Fruit fly (Drosophila melanogaster) whole organism, embryonic: ENCODE data around the gene CG5618.

Experiments
- Atf6 ChIP-seq: fragments of 200-800 bp; sonication (Bioruptor generic); IDR thresholded peaks from 2 replicates; pipeline ENCODE4 v1.3.6; 2022; ENCODE audit warnings: missing biosample characterization, missing genetic modification characterization
- CG10543 ChIP-seq: fragments of 200-800 bp; sonication (Bioruptor generic); optimal IDR thresholded peaks from 3 replicates; lab custom pipeline; 2017; ENCODE audit warnings: missing biosample characterization, mild to moderate bottlenecking, missing genetic modification characterization, moderate library complexity
- CG11247 ChIP-seq: fragments of 200-800 bp; sonication (Bioruptor generic); IDR thresholded peaks from 2 replicates; pipeline ENCODE4 v1.3.6; 2022; ENCODE audit warnings: missing biosample characterization, missing genetic modification characterization
- CG13287 ChIP-seq: fragments of 200-800 bp; sonication (Bioruptor generic); IDR thresholded peaks from 2 replicates; pipeline ENCODE4 v1.3.6; 2022; ENCODE audit warnings: missing biosample characterization, missing genetic modification characterization; ENCODE audit not compliant: partially characterized antibody
- CG13775 ChIP-seq: fragments of 200-800 bp; sonication (Bioruptor generic); optimal IDR thresholded peaks from 3 replicates; lab custom pipeline; 2017; ENCODE audit warnings: missing biosample characterization, mild to moderate bottlenecking, missing genetic modification characterization
- CG16863 ChIP-seq: fragments of 200-800 bp; sonication (Bioruptor generic); optimal IDR thresholded peaks from 3 replicates; lab custom pipeline; 2016; ENCODE audit warnings: missing biosample characterization, missing genetic modification characterization
- CG1832 ChIP-seq: fragments of 200-800 bp; sonication (Bioruptor generic); optimal IDR thresholded peaks from 2 replicates; lab custom pipeline; 2017; ENCODE audit warnings: missing biosample characterization, mild to moderate bottlenecking, missing genetic modification characterization, inconsistent platforms
- CG32532 ChIP-seq: fragments of 200-800 bp; sonication (Bioruptor generic); IDR thresholded peaks from 2 replicates; pipeline ENCODE4 v1.3.6; 2022; ENCODE audit warnings: missing biosample characterization, missing genetic modification characterization
- CG34224 ChIP-seq: fragments of 200-800 bp; sonication (Bioruptor generic); IDR thresholded peaks from 3 replicates; pipeline ENCODE4 v1.3.6; 2022; ENCODE audit warnings: missing biosample characterization, missing genetic modification characterization; ENCODE audit not compliant: partially characterized antibody
- CG34422 ChIP-seq: fragments of 200-800 bp; sonication (Bioruptor generic); IDR thresholded peaks from 3 replicates; pipeline ENCODE4 v1.3.6; 2022; ENCODE audit warnings: missing biosample characterization, missing genetic modification characterization
- CG5953 ChIP-seq: fragments of 200-800 bp; sonication (Bioruptor generic); IDR thresholded peaks from 2 replicates; pipeline ENCODE4 v1.3.6; 2022; ENCODE audit warnings: missing biosample characterization, missing genetic modification characterization
- CG7357 ChIP-seq: fragments of 200-800 bp; sonication (Bioruptor generic); IDR thresholded peaks from 3 replicates; pipeline ENCODE4 v1.3.6; 2022; ENCODE audit warnings: missing biosample characterization, missing genetic modification characterization
- CG7963 ChIP-seq: fragments of 200-800 bp; sonication (Bioruptor generic); IDR thresholded peaks from 3 replicates; pipeline ENCODE4 v1.3.6; 2022; ENCODE audit warnings: missing biosample characterization, missing genetic modification characterization; ENCODE audit not compliant: partially characterized antibody
- CG8359 ChIP-seq: fragments of 200-800 bp; sonication (Bioruptor generic); optimal IDR thresholded peaks from 2 replicates; lab custom pipeline; 2017; ENCODE audit warnings: missing biosample characterization, mild to moderate bottlenecking, missing genetic modification characterization, borderline replicate concordance
- CG8478 ChIP-seq: fragments of >200 bp; optimal IDR thresholded peaks from 2 replicates; lab custom pipeline; 2018
- CG8765 ChIP-seq: fragments of 200-800 bp; sonication (Bioruptor generic); IDR thresholded peaks from 2 replicates; pipeline ENCODE4 v1.3.6; 2022; ENCODE audit warnings: missing biosample characterization, missing genetic modification characterization
- CG9215 ChIP-seq: fragments of 200-800 bp; sonication (Bioruptor generic); IDR thresholded peaks from 2 replicates; pipeline ENCODE4 v1.3.6; 2022; ENCODE audit warnings: missing biosample characterization, missing genetic modification characterization
- Dll ChIP-seq: fragments of 200-800 bp; sonication (Bioruptor generic); IDR thresholded peaks from 4 replicates; pipeline ENCODE4 v1.3.6; 2022; ENCODE audit warnings: missing biosample characterization, missing genetic modification characterization; ENCODE audit not compliant: partially characterized antibody
- Elba2 ChIP-seq: fragments of 200-800 bp; sonication (Bioruptor generic); optimal IDR thresholded peaks from 3 replicates; lab custom pipeline; 2016; ENCODE audit warnings: missing biosample characterization, missing genetic modification characterization
- HmgZ ChIP-seq: fragments of 200-800 bp; sonication (Bioruptor generic); optimal IDR thresholded peaks from 2 replicates; lab custom pipeline; 2018; ENCODE audit warnings: missing biosample characterization, mild to moderate bottlenecking, missing genetic modification characterization
- Lim3 ChIP-seq: fragments of 200-800 bp; sonication (Bioruptor generic); IDR thresholded peaks from 2 replicates; pipeline ENCODE4 v1.3.6; 2022; ENCODE audit warnings: missing biosample characterization, missing genetic modification characterization
- Med ChIP-seq: fragments of 200-800 bp; sonication (Bioruptor generic); peaks from one replicate; lab custom pipeline; 2016; ENCODE audit warnings: missing biosample characterization, missing genetic modification characterization, mild to moderate bottlenecking, inconsistent platforms, moderate library complexity
- Sry-β ChIP-seq: fragments of 200-800 bp; sonication (Bioruptor generic); optimal IDR thresholded peaks from 2 replicates; lab custom pipeline; 2018; ENCODE audit warnings: missing biosample characterization, mild to moderate bottlenecking, missing genetic modification characterization, moderate library complexity
- Trl ChIP-seq, 3 experiments: fragments of >200 bp in 2 of 3; fragments of 200-800 bp in 1 of 3; sonication (Bioruptor generic) in 1 of 3; optimal IDR thresholded peaks; 2 replicates in 1 of 3; 3 replicates in 2 of 3; lab custom pipeline; 2016 to 2017; ENCODE audit warnings: missing biosample characterization in 1 of 3, missing genetic modification characterization in 1 of 3
- amos ChIP-seq: fragments of 200-800 bp; sonication (Bioruptor generic); IDR thresholded peaks from 2 replicates; pipeline ENCODE4 v1.3.6; 2022; ENCODE audit warnings: missing biosample characterization, missing genetic modification characterization; ENCODE audit not compliant: partially characterized antibody
- cg ChIP-seq: fragments of 200-800 bp; sonication (Bioruptor generic); optimal IDR thresholded peaks from 3 replicates; lab custom pipeline; 2019; ENCODE audit warnings: missing biosample characterization, mild to moderate bottlenecking, missing genetic modification characterization, moderate library complexity
- chinmo ChIP-seq: fragments of 200-800 bp; sonication (Bioruptor generic); IDR thresholded peaks from 4 replicates; pipeline ENCODE4 v1.3.6; 2022; ENCODE audit warnings: missing biosample characterization, missing genetic modification characterization; ENCODE audit not compliant: partially characterized antibody
- crol ChIP-seq: fragments of 200-800 bp; sonication (Bioruptor generic); IDR thresholded peaks from 2 replicates; pipeline ENCODE4 v1.3.6; 2022; ENCODE audit warnings: missing biosample characterization, missing genetic modification characterization
- cwo ChIP-seq: fragments of 200-800 bp; sonication (Bioruptor generic); optimal IDR thresholded peaks from 3 replicates; lab custom pipeline; 2017; ENCODE audit warnings: missing biosample characterization, missing genetic modification characterization, mild to moderate bottlenecking, moderate library complexity, missing genetic modification reagents
- dm ChIP-seq: fragments of 200-800 bp; sonication (Bioruptor generic); optimal IDR thresholded peaks from 3 replicates; lab custom pipeline; 2016; ENCODE audit warnings: missing biosample characterization, missing genetic modification characterization
- insv ChIP-seq, 2 experiments: fragments of 200-800 bp; sonication (Bioruptor generic); optimal IDR thresholded peaks; 3 replicates each; lab custom pipeline; 2016 to 2018; ENCODE audit warnings: missing biosample characterization in 2 of 2, missing genetic modification characterization in 2 of 2
- inv ChIP-seq: fragments of 200-800 bp; sonication (Bioruptor generic); IDR thresholded peaks from 2 replicates; pipeline ENCODE4 v1.3.6; 2022; ENCODE audit warnings: missing biosample characterization, missing genetic modification characterization; ENCODE audit not compliant: partially characterized antibody
- mirr ChIP-seq: fragments of 200-800 bp; sonication (Bioruptor generic); optimal IDR thresholded peaks from 3 replicates; lab custom pipeline; 2018; ENCODE audit warnings: missing biosample characterization, mild to moderate bottlenecking, missing genetic modification characterization
- odd ChIP-seq: fragments of 200-800 bp; sonication (Bioruptor generic); optimal IDR thresholded peaks from 2 replicates; lab custom pipeline; 2017; ENCODE audit warnings: missing biosample characterization, mild to moderate bottlenecking, missing genetic modification characterization
- org-1 ChIP-seq: fragments of 200-800 bp; sonication (Bioruptor generic); optimal IDR thresholded peaks from 2 replicates; lab custom pipeline; 2017; ENCODE audit warnings: missing biosample characterization, missing genetic modification characterization
- otp ChIP-seq: fragments of 200-800 bp; sonication (Bioruptor generic); IDR thresholded peaks from 3 replicates; pipeline ENCODE4, ENCODE4 v1.3.6; 2022; ENCODE audit warnings: missing biosample characterization, missing genetic modification characterization
- pan ChIP-seq, 4 experiments: fragments of >200 bp in 3 of 4; fragments of 200-800 bp in 1 of 4; sonication (Bioruptor generic) in 1 of 4; optimal IDR thresholded peaks in 3 of 4; IDR thresholded peaks in 1 of 4; 2 replicates each; pipeline versions ENCODE4 v1.3.6 to Lab custom; 2017 to 2022; ENCODE audit warnings: missing biosample characterization in 2 of 4, missing genetic modification characterization in 2 of 4, mixed read lengths in 1 of 4
- sens ChIP-seq: fragments of 200-800 bp; sonication (Bioruptor generic); peaks from one replicate; lab custom pipeline; 2016; ENCODE audit warnings: missing biosample characterization, missing genetic modification characterization
- sug ChIP-seq: fragments of 200-800 bp; optimal IDR thresholded peaks from 2 replicates; lab custom pipeline; 2019; ENCODE audit warnings: missing biosample characterization, mild to moderate bottlenecking, missing genetic modification characterization, moderate library complexity
- twi ChIP-seq: fragments of 200-800 bp; optimal IDR thresholded peaks from 2 replicates; lab custom pipeline; 2019; ENCODE audit warnings: missing biosample characterization, mild to moderate bottlenecking, missing genetic modification characterization, moderate library complexity
- vvl ChIP-seq: fragments of 200-800 bp; sonication (Bioruptor generic); IDR thresholded peaks from 2 replicates; pipeline ENCODE4 v1.3.6; 2022; ENCODE audit warnings: missing biosample characterization, missing genetic modification characterization
- yki ChIP-seq: fragments of >200 bp; optimal IDR thresholded peaks from 3 replicates; lab custom pipeline; 2018
- z ChIP-seq: fragments of 200-800 bp; sonication (Bioruptor generic); IDR thresholded peaks from 3 replicates; pipeline ENCODE4 v1.3.6; 2022; ENCODE audit warnings: missing biosample characterization, missing genetic modification characterization

CG5618 gene

DNA sequence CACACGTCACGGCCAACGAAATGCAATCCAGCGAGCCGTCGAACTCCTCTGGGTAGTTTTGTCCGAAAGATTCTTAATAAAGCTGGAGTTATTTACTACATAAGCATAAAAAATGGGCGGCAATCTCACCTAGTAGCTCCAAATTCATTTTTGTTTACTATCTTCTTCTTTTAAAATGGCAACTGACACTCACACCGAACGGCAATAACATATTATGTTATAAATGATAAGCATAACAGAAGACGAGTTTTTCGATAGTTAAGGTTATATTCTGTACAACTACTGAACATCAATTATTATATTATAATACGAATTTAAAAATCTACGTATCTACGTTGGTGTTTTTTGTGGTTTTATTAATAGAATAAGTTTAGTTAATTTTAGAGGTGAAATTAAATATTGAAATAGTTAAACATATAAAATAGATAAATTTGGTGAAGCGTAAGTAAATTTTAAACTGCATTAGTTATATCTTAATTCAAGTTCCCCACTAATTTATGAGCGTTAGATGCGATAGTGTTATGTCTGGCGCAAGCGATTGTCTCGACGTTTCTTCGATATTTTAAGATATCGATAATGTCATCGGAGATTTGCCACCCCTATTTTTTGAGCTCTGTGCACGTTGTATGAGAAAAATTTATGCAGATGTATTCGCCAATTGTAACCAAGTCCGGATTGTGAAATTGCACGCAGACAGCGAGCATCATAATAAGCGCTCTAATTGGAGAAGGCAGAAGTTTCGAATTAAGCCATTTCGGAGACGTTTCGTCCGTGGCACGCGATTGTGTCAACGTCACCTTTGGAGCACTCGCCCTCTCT lies 5.3 kb upstream of the CG5618 start, which contains the start of the genes Rbbp5 and eRF1 (continued):
- TF ChIP-seq CG5953 (GFP tag; lab: Robert Waterston, UW) (peak; percentile 60; the same call in 1 of the 2 replicates), twi (peak; percentile 59), CG9215 (peak; percentile 79), otp (peak; percentile 66; the same call in 2 of the 3 replicates)

DNA sequence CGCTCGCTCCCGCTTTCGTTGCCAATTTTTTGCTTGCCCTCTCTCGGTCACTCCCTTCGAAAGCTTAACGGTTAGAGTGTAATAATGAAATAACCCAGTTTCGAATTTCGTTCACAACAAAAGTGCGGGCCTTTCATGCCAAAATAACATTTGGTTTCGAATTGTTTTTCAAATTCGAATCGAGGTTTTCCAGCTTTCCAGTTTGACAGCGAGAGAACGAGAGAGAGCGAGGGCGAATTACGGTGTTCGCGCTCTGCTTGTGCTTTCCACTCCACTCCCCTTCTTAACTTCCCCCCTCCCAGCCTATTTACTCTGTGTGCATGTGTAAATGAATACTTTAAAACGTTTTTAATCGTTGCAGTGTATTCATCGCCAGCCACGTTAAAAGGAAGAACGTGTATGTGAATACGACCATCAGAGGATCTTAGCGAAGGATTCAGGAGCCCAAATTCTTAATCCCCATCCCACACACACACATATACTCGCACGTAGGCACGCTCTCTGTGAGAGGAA lies 4.6 kb upstream of the CG5618 start:
- TF ChIP-seq z (GFP tag; lab: Robert Waterston, UW) (peak; percentile 51; the same call in 1 of the 3 replicates), pan (optimal IDR thresholded peaks at IDR 0.05; lab: Kevin White, UChicago) (no peak), pan (GFP tag; optimal IDR thresholded peaks at IDR 0.05 in 1 of 2, IDR thresholded peaks at IDR 0.05 in 1 of 2) (no peak), Trl (optimal IDR thresholded peaks at IDR 0.05; lab: Kevin White, UChicago) (peak; percentile 70 to 91), Trl (GFP tag; optimal IDR thresholded peaks at IDR 0.05; lab: Kevin White, UChicago) (no peak), CG1832 (peak; percentile 84), Lim3 (GFP tag; lab: Robert Waterston, UW) (no peak), otp (0 out of 3 replicates have a peak, but pooled peaks have one; percentile 23), Med (peak; percentile 25), org-1 (GFP tag; lab: Kevin White, UChicago) (no peak), crol (peak; percentile 94), CG10543 (no peak), CG16863 (GFP tag; lab: Kevin White, UChicago) (no peak), CG7357 (GFP tag; lab: Robert Waterston, UW) (no peak), cg (GFP tag; lab: Kevin White, UChicago) (peak; percentile 53), CG8359 (no peak)

DNA sequence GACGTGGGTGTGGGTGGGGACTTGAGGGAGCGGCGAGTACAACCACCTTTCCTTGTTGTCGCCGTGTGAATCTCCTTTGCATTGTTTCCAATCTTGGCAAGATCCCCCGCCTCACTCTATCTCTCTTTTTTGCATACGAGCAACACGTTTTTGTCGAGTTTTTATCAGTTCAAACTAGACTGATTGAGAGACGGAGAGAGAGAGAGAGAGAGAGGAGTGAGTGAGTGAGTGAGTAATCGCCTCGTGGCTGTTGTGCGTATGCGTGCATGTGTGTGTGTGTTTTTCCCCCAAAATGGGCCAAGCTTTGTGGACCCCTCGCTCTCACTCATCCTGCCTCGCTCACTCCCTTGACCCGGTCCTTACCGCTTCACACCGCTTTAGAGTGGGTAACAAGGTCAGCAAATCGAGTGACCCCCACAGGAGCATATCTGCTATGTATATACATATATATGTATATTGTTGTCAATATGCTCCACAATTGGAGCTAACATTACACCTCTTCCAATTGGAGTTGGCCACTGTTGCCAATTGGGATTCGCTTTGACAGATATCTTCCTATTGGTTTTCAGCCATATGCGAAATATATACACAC lies 3.8 kb upstream of the CG5618 start:
- TF ChIP-seq inv (GFP tag; lab: Robert Waterston, UW) (no peak), Dll (GFP tag; lab: Robert Waterston, UW) (peak; percentile 33; the same call in 2 of the 4 replicates), insv (GFP tag; optimal IDR thresholded peaks at IDR 0.05; lab: Kevin White, UChicago) (peak; percentile 33 to 89), sug (peak; percentile 68), yki (peak; percentile 48), cwo (GFP tag; lab: Kevin White, UChicago) (peak; percentile 73), mirr (GFP tag; lab: Kevin White, UChicago) (peak; percentile 16), Sry-β (GFP tag; lab: Kevin White, UChicago) (no peak), CG11247 (GFP tag; lab: Robert Waterston, UW) (no peak), CG7963 (GFP tag; lab: Robert Waterston, UW) (peak; percentile 34; the same call in 1 of the 3 replicates), vvl (GFP tag; lab: Robert Waterston, UW) (0 out of 2 replicates have a peak, but pooled peaks have one; percentile 10), z (GFP tag; lab: Robert Waterston, UW) (peak; percentile 93), CG34224 (GFP tag; lab: Robert Waterston, UW) (peak; percentile 51; the same call in 1 of the 3 replicates), dm (peak; percentile 45), HmgZ (peak; percentile 0), CG13775 (GFP tag; lab: Kevin White, UChicago) (no peak), Atf6 (GFP tag; lab: Robert Waterston, UW) (0 out of 2 replicates have a peak, but pooled peaks have one; percentile 30), sens (peak; percentile 56), chinmo (GFP tag; lab: Robert Waterston, UW) (peak; percentile 68; the same call in 1 of the 4 replicates), CG32532 (GFP tag; lab: Robert Waterston, UW) (peak; percentile 13; the same call in 1 of the 2 replicates), CG8765 (GFP tag; lab: Robert Waterston, UW) (no peak), CG13287 (GFP tag; lab: Robert Waterston, UW) (peak; percentile 56), Elba2 (peak; percentile 98), amos (peak; percentile 11; the same call in 1 of the 2 replicates), CG34422 (peak; percentile 26; the same call in 1 of the 3 replicates), Med (peak; percentile 59), odd (GFP tag; lab: Kevin White, UChicago) (no peak), CG8478 (peak; percentile 41)
